Worm (Caenorhabditis elegans): ENCODE data around the gene msrp-6.
"Not testable (repeated sequence)": the region's sequence is repeated elsewhere in the genome, so short reads cannot be mapped to it uniquely, and the experiment has no call there.

Gene msrp-6

DNA sequence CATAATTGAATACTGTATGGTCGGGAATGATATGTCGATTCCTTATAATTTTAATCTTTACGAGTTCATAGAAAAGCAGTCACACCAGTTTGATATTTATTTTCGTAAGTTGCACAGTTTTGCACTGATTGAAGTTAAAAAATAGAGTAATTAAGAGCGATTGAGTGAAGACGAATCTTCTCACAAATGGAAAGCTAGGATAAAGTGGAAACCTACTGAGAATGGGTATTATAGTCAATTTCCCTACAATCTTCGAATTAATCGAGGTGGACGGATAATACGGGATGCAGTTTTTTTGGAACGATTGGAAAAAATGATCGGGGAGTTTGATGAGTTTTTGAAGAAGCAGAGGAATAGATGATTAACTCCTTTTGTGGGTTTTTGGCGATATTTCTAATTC, 21.7 kb downstream of the msrp-6 start, which contains the start of gene F22E5.23:
Gene F22E5.23 (plus strand): TSS at position 301 of the 400 bp plus-strand sequence.
- TF ChIP-seq B0310.2 (tag; optimal IDR thresholded peaks at IDR 0.05) = no peak
- no peak for TF ChIP-seq hnd-1 (tag; optimal IDR thresholded peaks at IDR 0.05)
- TF ChIP-seq ama-1 (optimal IDR thresholded peaks at IDR 0.05) = no peak

DNA sequence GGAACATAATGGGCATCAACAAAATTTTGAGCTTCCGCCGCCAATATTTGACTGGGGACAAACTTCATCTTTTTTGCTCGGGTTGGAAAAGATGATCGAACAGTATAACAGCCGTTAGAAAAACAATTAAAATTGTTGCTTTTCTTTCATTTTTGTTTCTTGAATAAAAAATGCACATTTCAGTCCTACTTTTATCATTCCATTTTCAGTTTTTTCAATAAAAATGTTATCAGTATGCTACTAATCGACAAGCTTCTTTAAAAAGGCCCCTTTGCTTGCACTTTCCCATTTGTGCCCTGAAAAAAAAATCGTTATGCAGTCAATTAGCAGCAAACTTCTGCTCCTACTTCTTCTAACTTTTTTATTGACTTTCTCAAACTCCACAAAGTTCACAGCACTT, 22.5 kb downstream of the msrp-6 start, which contains the start of gene F22E5.7:
Gene F22E5.7 (plus strand): TSS at position 301 of the 400 bp plus-strand sequence.
- TF ChIP-seq pes-1 (GFP tag; IDR thresholded peaks at IDR 0.05) = no peak
- TF ChIP-seq tbx-11 (GFP tag; IDR thresholded peaks at IDR 0.05) = no peak
- TF ChIP-seq tra-4 (tag; optimal IDR thresholded peaks at IDR 0.05) = no peak
- TF ChIP-seq ets-7 (tag; optimal IDR thresholded peaks at IDR 0.05) = no peak
- TF ChIP-seq sea-1 (GFP tag; conservative IDR thresholded peaks at IDR 0.05) = no peak
- TF ChIP-seq B0310.2 (tag; optimal IDR thresholded peaks at IDR 0.05) = no peak
- no peak for TF ChIP-seq ama-1 (optimal IDR thresholded peaks at IDR 0.05)
- TF ChIP-seq scrt-1 (GFP tag; IDR thresholded peaks at IDR 0.05) = no peak
- TF ChIP-seq hmbx-1 (tag; optimal IDR thresholded peaks at IDR 0.05) = no peak
- no peak for TF ChIP-seq hnd-1 (tag; optimal IDR thresholded peaks at IDR 0.05)
- TF ChIP-seq tbx-37 (GFP tag; conservative IDR thresholded peaks at IDR 0.05) = no peak
- TF ChIP-seq hmg-4 (GFP tag; optimal IDR thresholded peaks at IDR 0.05) = no peak

DNA sequence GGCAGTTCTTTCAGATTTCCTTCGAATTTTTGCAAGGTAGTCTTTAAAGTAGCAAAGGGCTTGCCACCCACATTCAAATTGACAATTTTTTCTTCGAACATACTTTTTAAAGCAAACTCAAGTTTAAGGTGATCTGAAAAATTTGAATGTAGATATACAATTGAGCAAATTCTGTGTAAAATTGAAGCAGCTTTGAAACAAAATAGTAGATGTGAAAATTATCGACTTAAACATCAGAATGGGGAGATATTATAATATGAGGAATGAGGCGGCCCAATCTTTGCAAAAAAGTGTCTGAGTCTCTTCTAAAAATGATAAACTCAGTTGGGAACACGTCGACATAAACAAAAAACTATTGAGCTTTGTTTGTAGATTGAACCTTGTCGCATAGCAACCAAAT, 25.2 kb downstream of the msrp-6 start, which contains the start of gene F22E5.11:
Gene F22E5.11 (minus strand): TSS at position 101 of the 400 bp plus-strand sequence.
- TF ChIP-seq F13C5.2 (tag; optimal IDR thresholded peaks at IDR 0.05) (no peak), hmbx-1 (tag; optimal IDR thresholded peaks at IDR 0.05) (no peak), aly-1 (tag; optimal IDR thresholded peaks at IDR 0.05) (no peak), ceh-13 (GFP tag; optimal IDR thresholded peaks at IDR 0.05) (no peak), ama-1 (optimal IDR thresholded peaks at IDR 0.05) (no peak), sea-1 (GFP tag; conservative IDR thresholded peaks at IDR 0.05) (no peak), ets-7 (tag; optimal IDR thresholded peaks at IDR 0.05) (no peak), B0310.2 (tag; optimal IDR thresholded peaks at IDR 0.05) (no peak), pes-1 (GFP tag; IDR thresholded peaks at IDR 0.05) (no peak), flt-1 (GFP tag; IDR thresholded peaks at IDR 0.05) (no peak), hnd-1 (tag; optimal IDR thresholded peaks at IDR 0.05) (no peak)

DNA sequence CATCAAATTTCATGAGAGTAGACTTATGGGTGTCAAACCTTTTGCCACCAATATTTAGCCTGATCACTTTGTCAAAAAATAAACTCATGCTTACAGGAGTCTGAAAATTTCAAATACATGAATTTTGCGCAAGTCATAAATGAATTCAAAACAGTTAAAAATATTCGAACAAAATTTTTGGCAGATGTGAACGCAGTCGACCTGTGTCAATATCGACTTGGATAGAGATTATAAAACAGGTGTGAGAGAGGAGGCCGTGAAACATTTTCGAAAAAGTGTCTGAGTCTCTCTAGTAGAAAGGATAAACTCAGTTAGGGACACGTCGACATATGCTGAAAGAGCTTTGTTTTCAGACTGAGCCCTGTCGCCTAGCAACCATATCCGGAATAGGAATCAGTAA, 27.5 kb downstream of the msrp-6 start, which contains the start of gene F22E5.12:
Gene F22E5.12 (minus strand): TSS at position 101 of the 400 bp plus-strand sequence.
- TF ChIP-seq aly-1 (tag; optimal IDR thresholded peaks at IDR 0.05); ceh-13 (GFP tag; optimal IDR thresholded peaks at IDR 0.05); hmg-4 (GFP tag; optimal IDR thresholded peaks at IDR 0.05): not testable (repeated sequence)

DNA sequence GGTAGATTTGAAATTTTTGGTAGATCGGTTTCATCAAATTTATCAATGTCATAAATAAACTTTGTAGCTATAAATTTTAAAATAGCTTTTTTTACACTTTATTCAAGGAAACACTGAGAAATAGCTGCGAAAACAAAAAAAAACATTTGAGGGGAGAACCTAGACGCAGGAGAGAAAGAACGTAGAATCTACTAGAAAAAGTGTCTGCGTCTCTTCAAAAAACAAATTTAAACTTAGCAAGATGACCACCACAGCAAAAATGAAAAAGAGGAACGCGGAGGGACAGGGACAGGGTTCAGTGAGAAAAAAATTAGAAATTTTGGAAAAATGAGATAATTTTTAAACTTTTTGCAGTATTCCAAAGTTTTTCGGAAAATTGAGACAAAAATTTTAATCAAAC, 29.8 kb downstream of the msrp-6 start:
- TF ChIP-seq ceh-36 (tag; optimal IDR thresholded peaks at IDR 0.05) (no peak), pes-1 (GFP tag; IDR thresholded peaks at IDR 0.05) (no peak), tbx-11 (GFP tag; IDR thresholded peaks at IDR 0.05) (no peak), hmg-4 (GFP tag; optimal IDR thresholded peaks at IDR 0.05) (no peak), tra-4 (tag; optimal IDR thresholded peaks at IDR 0.05) (no peak), hmbx-1 (tag; optimal IDR thresholded peaks at IDR 0.05) (no peak), ets-7 (tag; optimal IDR thresholded peaks at IDR 0.05) (no peak), ceh-13 (GFP tag; optimal IDR thresholded peaks at IDR 0.05) (no peak), F13C5.2 (tag; optimal IDR thresholded peaks at IDR 0.05) (no peak), aly-1 (tag; optimal IDR thresholded peaks at IDR 0.05) (no peak), sea-1 (GFP tag; conservative IDR thresholded peaks at IDR 0.05) (no peak), flt-1 (GFP tag; IDR thresholded peaks at IDR 0.05) (no peak), scrt-1 (GFP tag; IDR thresholded peaks at IDR 0.05) (no peak)

DNA sequence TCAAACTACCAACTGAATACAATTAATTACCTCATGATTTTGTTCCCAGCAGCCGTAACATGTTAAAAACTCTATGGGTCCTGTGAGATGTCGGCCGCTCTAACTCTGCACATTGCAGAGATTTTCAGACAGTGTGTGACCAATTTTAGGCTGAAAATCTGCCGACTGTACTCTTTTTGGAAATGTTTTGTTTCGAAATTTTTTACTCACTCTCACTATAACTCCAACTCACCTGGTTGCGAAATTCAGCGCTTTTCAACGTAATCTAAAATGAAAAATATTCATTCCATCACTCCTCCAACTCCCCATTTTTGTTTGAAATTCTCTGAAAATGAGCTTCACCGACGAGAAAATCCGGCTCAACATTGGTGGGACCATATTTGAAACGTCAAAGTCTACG, 30.3 kb downstream of the msrp-6 start, which contains the start of the genes F22E5.13 and F22E5.6:
Gene F22E5.13 (minus strand): TSS at position 101 of the 400 bp plus-strand sequence.
Gene F22E5.6 (plus strand): TSS at position 297 of the 400 bp plus-strand sequence.
- TF ChIP-seq aly-1 (tag; optimal IDR thresholded peaks at IDR 0.05) (no peak), ceh-36 (tag; optimal IDR thresholded peaks at IDR 0.05) (no peak), pes-1 (GFP tag; IDR thresholded peaks at IDR 0.05) (no peak), hnd-1 (tag; optimal IDR thresholded peaks at IDR 0.05) (no peak), hmbx-1 (tag; optimal IDR thresholded peaks at IDR 0.05) (no peak), tra-4 (tag; optimal IDR thresholded peaks at IDR 0.05) (no peak)

DNA sequence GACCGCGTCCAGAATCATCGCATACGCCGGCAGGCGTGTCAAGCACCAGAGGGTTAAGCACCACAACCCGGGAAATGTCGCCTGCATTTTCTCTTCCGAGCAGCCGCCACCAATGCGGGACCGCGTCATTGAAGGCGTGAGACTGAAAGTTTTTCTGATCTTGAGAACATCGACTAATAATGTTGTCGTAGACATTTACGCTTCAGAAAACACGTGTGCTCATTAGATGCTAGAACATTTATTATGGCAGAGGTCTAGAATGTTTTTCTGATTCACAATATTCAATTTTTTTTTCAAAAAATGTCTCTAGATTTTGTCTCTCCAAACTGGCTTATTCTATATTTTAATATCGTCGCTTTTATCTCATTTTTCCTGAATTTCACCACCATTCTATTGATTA, 37.4 kb downstream of the msrp-6 start, which contains the start of gene sri-47:
Gene sri-47 (plus strand): TSS at position 301 of the 400 bp plus-strand sequence.
- TF ChIP-seq hnd-1 (tag; optimal IDR thresholded peaks at IDR 0.05) (no peak), tra-4 (tag; optimal IDR thresholded peaks at IDR 0.05) (no peak), aly-1 (tag; optimal IDR thresholded peaks at IDR 0.05) (no peak), F13C5.2 (tag; optimal IDR thresholded peaks at IDR 0.05) (no peak), tbx-11 (GFP tag; IDR thresholded peaks at IDR 0.05) (no peak), sea-1 (GFP tag; conservative IDR thresholded peaks at IDR 0.05) (no peak), pes-1 (GFP tag; IDR thresholded peaks at IDR 0.05) (no peak), hmbx-1 (tag; optimal IDR thresholded peaks at IDR 0.05) (no peak), ceh-36 (tag; optimal IDR thresholded peaks at IDR 0.05) (no peak), ets-7 (tag; optimal IDR thresholded peaks at IDR 0.05) (no peak), scrt-1 (GFP tag; IDR thresholded peaks at IDR 0.05) (no peak), tbx-37 (GFP tag; conservative IDR thresholded peaks at IDR 0.05) (no peak), ceh-13 (GFP tag; optimal IDR thresholded peaks at IDR 0.05) (no peak)

DNA sequence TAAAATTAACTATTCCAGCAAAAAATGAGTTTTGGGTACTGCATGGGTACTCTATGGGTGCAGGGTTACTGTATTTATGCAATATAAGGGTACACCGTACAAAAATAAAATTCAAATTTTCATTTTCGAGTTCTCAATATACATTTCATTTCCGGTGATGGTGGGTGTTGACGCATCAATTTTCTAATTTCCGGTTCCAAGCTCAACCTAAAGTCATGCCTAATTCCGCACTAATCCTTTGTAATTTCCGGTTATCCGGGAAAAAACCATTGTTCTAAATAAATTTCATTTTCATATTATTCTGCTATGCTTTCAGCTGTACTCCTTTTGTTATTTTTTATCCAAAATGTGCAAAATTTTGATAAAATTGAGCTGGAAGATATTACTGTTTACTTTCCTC, 40.1 kb downstream of the msrp-6 start, which contains the start of gene gcy-21:
Gene gcy-21 (plus strand): TSS at position 301 of the 400 bp plus-strand sequence.
- TF ChIP-seq ama-1 (optimal IDR thresholded peaks at IDR 0.05) (no peak), tbx-11 (GFP tag; IDR thresholded peaks at IDR 0.05) (no peak), F13C5.2 (tag; optimal IDR thresholded peaks at IDR 0.05) (no peak), ceh-36 (tag; optimal IDR thresholded peaks at IDR 0.05) (no peak), hmbx-1 (tag; optimal IDR thresholded peaks at IDR 0.05) (no peak), flt-1 (GFP tag; IDR thresholded peaks at IDR 0.05) (no peak), tbx-37 (GFP tag; conservative IDR thresholded peaks at IDR 0.05) (no peak), sea-1 (GFP tag; conservative IDR thresholded peaks at IDR 0.05) (no peak), aly-1 (tag; optimal IDR thresholded peaks at IDR 0.05) (no peak), hmg-4 (GFP tag; optimal IDR thresholded peaks at IDR 0.05) (no peak), hnd-1 (tag; optimal IDR thresholded peaks at IDR 0.05) (no peak), tra-4 (tag; optimal IDR thresholded peaks at IDR 0.05) (no peak), ets-7 (tag; optimal IDR thresholded peaks at IDR 0.05) (no peak), pes-1 (GFP tag; IDR thresholded peaks at IDR 0.05) (no peak), ceh-13 (GFP tag; optimal IDR thresholded peaks at IDR 0.05) (no peak), B0310.2 (tag; optimal IDR thresholded peaks at IDR 0.05) (no peak), scrt-1 (GFP tag; IDR thresholded peaks at IDR 0.05) (no peak)
